Fruit fly (Drosophila melanogaster): ENCODE results near the gene CG31674.

The CG31674 gene

DNA sequence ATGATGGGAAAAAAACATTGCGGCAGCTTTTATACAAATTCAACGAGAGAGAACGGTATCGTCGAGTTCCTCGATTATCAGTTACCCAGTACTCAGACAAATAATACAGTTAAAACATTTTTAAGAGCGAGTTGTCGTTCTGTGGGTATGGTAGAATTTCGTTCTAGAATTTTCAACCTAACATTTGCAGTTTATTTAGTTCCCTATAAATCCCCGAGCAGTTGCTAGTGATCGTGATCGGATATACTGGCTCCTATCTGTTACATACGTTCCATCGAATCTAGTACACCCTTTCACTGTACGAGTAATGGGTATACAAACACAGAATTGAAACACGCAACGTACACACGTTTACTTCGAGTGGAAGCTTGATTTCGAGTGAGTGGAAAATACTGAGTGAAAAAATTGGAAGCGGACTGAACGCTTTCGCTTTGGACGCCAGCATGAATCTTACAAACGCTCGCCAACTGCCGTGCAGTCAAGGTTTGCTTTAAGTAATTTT is 33.8 kb downstream of the CG31674 start, which contains the start of gene CG9338 (continued):
- TF ChIP-seq tap (tag; optimal IDR thresholded peaks at IDR 0.05) (peak; percentile 94), Spps (tag; optimal IDR thresholded peaks at IDR 0.05) (peak; percentile 85), NK7.1 (GFP tag; optimal IDR thresholded peaks at IDR 0.05) (peak; percentile 76), CG12391 (tag; optimal IDR thresholded peaks at IDR 0.05) (no peak), otp (GFP tag; IDR thresholded peaks at IDR 0.05) (no peak), Sox100B (GFP tag; optimal IDR thresholded peaks at IDR 0.05) (peak; percentile 92), Hr51 (GFP tag; optimal IDR thresholded peaks at IDR 0.05) (peak; percentile 56 to 85), CG13424 (tag; optimal IDR thresholded peaks at IDR 0.05) (peak; percentile 80), mld (GFP tag; IDR thresholded peaks at IDR 0.05; ENCODE audit: partially characterized antibody) (no peak), odd (GFP tag; optimal IDR thresholded peaks at IDR 0.05) (peak; percentile 83), zfh1 (GFP tag; IDR thresholded peaks at IDR 0.05) (peak; percentile 77), Nf-YA (GFP tag; IDR thresholded peaks at IDR 0.05) (0 out of 2 replicates have a peak, but pooled peaks have one; percentile 40), oc (tag; optimal IDR thresholded peaks at IDR 0.05) (no peak), ham (GFP tag; IDR thresholded peaks at IDR 0.05) (0 out of 2 replicates have a peak, but pooled peaks have one; percentile 12), Hey (tag; optimal IDR thresholded peaks at IDR 0.05) (peak; percentile 34), pzg (GFP tag; optimal IDR thresholded peaks at IDR 0.05) (peak; percentile 17), CG16779 (GFP tag; IDR thresholded peaks at IDR 0.05) (peak; percentile 82), Vsx1 (GFP tag; optimal IDR thresholded peaks at IDR 0.05) (peak; percentile 63), jumu (GFP tag; optimal IDR thresholded peaks at IDR 0.05) (peak; percentile 73), CG18619 (GFP tag; optimal IDR thresholded peaks at IDR 0.05) (peak; percentile 54), ranshi (GFP tag; IDR thresholded peaks at IDR 0.05) (peak; percentile 79; the same call in 1 of the 2 replicates), fru (optimal IDR thresholded peaks at IDR 0.05) (no peak), bab2 (GFP tag; optimal IDR thresholded peaks at IDR 0.05) (peak; percentile 76), Ets97D (GFP tag; optimal IDR thresholded peaks at IDR 0.05) (peak; percentile 34), CG18262 (tag; optimal IDR thresholded peaks at IDR 0.05) (peak; percentile 96), CG6272 (GFP tag; IDR thresholded peaks at IDR 0.05) (peak; percentile 83), CG2129 (GFP tag; IDR thresholded peaks at IDR 0.05; ENCODE audit: partially characterized antibody) (no peak), fd64A (GFP tag; optimal IDR thresholded peaks at IDR 0.05) (peak; percentile 88), esg (GFP tag; conservative IDR thresholded peaks at IDR 0.05) (peak; percentile 76), NC2α (GFP tag; optimal IDR thresholded peaks at IDR 0.05) (peak; percentile 41), CG11398 (GFP tag; optimal IDR thresholded peaks at IDR 0.05) (peak; percentile 83), sob (GFP tag; IDR thresholded peaks at IDR 0.05) (peak; percentile 78), CG14860 (GFP tag; IDR thresholded peaks at IDR 0.05; ENCODE audit: partially characterized antibody) (peak; percentile 45; the same call in 1 of the 3 replicates), pita (GFP tag; optimal IDR thresholded peaks at IDR 0.05) (no peak), CG7271 (tag; optimal IDR thresholded peaks at IDR 0.05) (peak; percentile 51), sens (GFP tag) (peak; percentile 96), CG1233 (GFP tag; optimal IDR thresholded peaks at IDR 0.05) (peak; percentile 93), Dfd (GFP tag; optimal IDR thresholded peaks at IDR 0.05) (no peak), CG10267 (tag; optimal IDR thresholded peaks at IDR 0.05) (peak; percentile 84), run (tag; optimal IDR thresholded peaks at IDR 0.05) (peak; percentile 63), zfh2 (GFP tag; optimal IDR thresholded peaks at IDR 0.05) (peak; percentile 84), Hmr (GFP tag; optimal IDR thresholded peaks at IDR 0.05) (peak; percentile 87), CG4617 (GFP tag; optimal IDR thresholded peaks at IDR 0.05; ENCODE audit: borderline replicate concordance) (peak; percentile 16), ro (GFP tag; IDR thresholded peaks at IDR 0.05) (no peak), BEAF-32 (GFP tag; optimal IDR thresholded peaks at IDR 0.05) (no peak), sna (GFP tag; IDR thresholded peaks at IDR 0.05; ENCODE audit: partially characterized antibody) (no peak), CG7357 (GFP tag; IDR thresholded peaks at IDR 0.05) (peak; percentile 90), Taf1 (GFP tag; IDR thresholded peaks at IDR 0.05) (peak; percentile 80), mam (GFP tag; optimal IDR thresholded peaks at IDR 0.05) (peak; percentile 84), eyg (GFP tag; optimal IDR thresholded peaks at IDR 0.05) (peak; percentile 58)

Measured in whole organism, embryonic.